Fruit fly (Drosophila melanogaster) whole organism, prepupa: Measurements from ENCODE around the gene CG17564.

Experiments
- CG10631 ChIP-seq: fragments of 200-800 bp; sonication (Bioruptor generic); optimal IDR thresholded peaks from 2 replicates; lab custom pipeline; 2016; ENCODE audit warnings: missing biosample characterization, missing genetic modification characterization
- CG10669 ChIP-seq: fragments of 200-800 bp; sonication (Bioruptor generic); optimal IDR thresholded peaks from 3 replicates; lab custom pipeline; 2018; ENCODE audit warnings: missing biosample characterization, mild to moderate bottlenecking, missing genetic modification characterization, moderate library complexity
- CG11902 ChIP-seq: fragments of 200-800 bp; sonication (Bioruptor generic); optimal IDR thresholded peaks from 3 replicates; lab custom pipeline; 2016; ENCODE audit warnings: missing biosample characterization, missing genetic modification characterization
- CG15336 ChIP-seq: fragments of 200-800 bp; sonication (Bioruptor generic); IDR thresholded peaks from 2 replicates; pipeline ENCODE4 v1.3.6; 2022; ENCODE audit warnings: missing biosample characterization, missing genetic modification characterization
- CG1621 ChIP-seq: fragments of 200-800 bp; sonication (Bioruptor generic); optimal IDR thresholded peaks from 3 replicates; lab custom pipeline; 2018; ENCODE audit warnings: missing biosample characterization, mild to moderate bottlenecking, missing genetic modification characterization
- CG16779 ChIP-seq: fragments of 200-800 bp; sonication (Bioruptor generic); optimal IDR thresholded peaks from 3 replicates; lab custom pipeline; 2017; ENCODE audit warnings: missing biosample characterization, mild to moderate bottlenecking, missing genetic modification characterization
- CG3032 ChIP-seq: fragments of 200-800 bp; optimal IDR thresholded peaks from 2 replicates; lab custom pipeline; 2019; ENCODE audit warnings: missing biosample characterization, mild to moderate bottlenecking, missing genetic modification characterization, moderate library complexity
- CG31627 ChIP-seq: fragments of 200-800 bp; sonication (Bioruptor generic); optimal IDR thresholded peaks from 3 replicates; lab custom pipeline; 2016; ENCODE audit warnings: missing biosample characterization, missing genetic modification characterization
- CG32006 ChIP-seq: fragments of 200-800 bp; sonication (Bioruptor generic); optimal IDR thresholded peaks from 3 replicates; lab custom pipeline; 2017; ENCODE audit warnings: missing biosample characterization, mild to moderate bottlenecking, missing genetic modification characterization
- CG3919 ChIP-seq: fragments of 200-800 bp; sonication (Bioruptor generic); optimal IDR thresholded peaks from 3 replicates; lab custom pipeline; 2016; ENCODE audit warnings: missing biosample characterization, missing genetic modification characterization
- CG4318 ChIP-seq: fragments of 200-800 bp; sonication (Bioruptor generic); optimal IDR thresholded peaks from 3 replicates; lab custom pipeline; 2017; ENCODE audit warnings: missing biosample characterization, mild to moderate bottlenecking, missing genetic modification characterization
- CG6163 ChIP-seq: fragments of 200-800 bp; sonication (Bioruptor generic); IDR thresholded peaks from 3 replicates; pipeline ENCODE4 v1.3.6; 2022; ENCODE audit warnings: missing biosample characterization, missing genetic modification characterization
- CG6808 ChIP-seq: fragments of 200-800 bp; sonication (Bioruptor generic); optimal IDR thresholded peaks from 3 replicates; lab custom pipeline; 2017; ENCODE audit warnings: missing biosample characterization, missing genetic modification characterization, mild to moderate bottlenecking, moderate library complexity, missing genetic modification reagents
- CG7368 ChIP-seq: fragments of 200-800 bp; sonication (Bioruptor generic); optimal IDR thresholded peaks from 3 replicates; lab custom pipeline; 2016; ENCODE audit warnings: missing biosample characterization, missing genetic modification characterization
- CG8119 ChIP-seq: fragments of 200-800 bp; sonication (Bioruptor generic); IDR thresholded peaks from 3 replicates; pipeline ENCODE4 v1.3.6; 2022; ENCODE audit warnings: missing biosample characterization, missing genetic modification characterization
- CG8632 ChIP-seq: fragments of 200-800 bp; sonication (Bioruptor generic); optimal IDR thresholded peaks from 3 replicates; lab custom pipeline; 2016; ENCODE audit warnings: missing biosample characterization, missing genetic modification characterization
- Eip78C ChIP-seq: fragments of 200-800 bp; sonication (Bioruptor generic); peaks from one replicate; lab custom pipeline; 2016; ENCODE audit warnings: missing biosample characterization, missing genetic modification characterization
- Eip93F ChIP-seq: fragments of 200-800 bp; sonication (Bioruptor generic); optimal IDR thresholded peaks from 2 replicates; lab custom pipeline; 2016; ENCODE audit warnings: missing biosample characterization, mild to moderate bottlenecking, missing genetic modification characterization
- Ets21C ChIP-seq: fragments of 200-800 bp; sonication (Bioruptor generic); optimal IDR thresholded peaks from 3 replicates; lab custom pipeline; 2016; ENCODE audit warnings: missing biosample characterization, missing genetic modification characterization
- Ets96B ChIP-seq: fragments of 200-800 bp; optimal IDR thresholded peaks from 2 replicates; lab custom pipeline; 2019; ENCODE audit warnings: missing biosample characterization, mild to moderate bottlenecking, missing genetic modification characterization, moderate library complexity
- Hr38 ChIP-seq: sonication (Bioruptor generic); optimal IDR thresholded peaks from 2 replicates; lab custom pipeline; 2016; ENCODE audit warnings: missing biosample characterization, missing genetic modification characterization
- Hr39 ChIP-seq: fragments of 200-800 bp; sonication (Bioruptor generic); optimal IDR thresholded peaks from 2 replicates; lab custom pipeline; 2016; ENCODE audit warnings: missing biosample characterization, missing genetic modification characterization
- Hr4 ChIP-seq: fragments of 200-800 bp; sonication (Bioruptor generic); optimal IDR thresholded peaks from 3 replicates; lab custom pipeline; 2016; ENCODE audit warnings: missing biosample characterization, missing genetic modification characterization
- OdsH ChIP-seq: fragments of 200-800 bp; sonication (Bioruptor generic); optimal IDR thresholded peaks from 3 replicates; lab custom pipeline; 2016; ENCODE audit warnings: missing biosample characterization, missing genetic modification characterization
- Smox ChIP-seq: fragments of 200-800 bp; sonication (Bioruptor generic); optimal IDR thresholded peaks from 3 replicates; lab custom pipeline; 2016; ENCODE audit warnings: missing biosample characterization, missing genetic modification characterization
- Sox14 ChIP-seq: fragments of 200-800 bp; sonication (Bioruptor generic); optimal IDR thresholded peaks from 3 replicates; lab custom pipeline; 2016; ENCODE audit warnings: missing biosample characterization, missing genetic modification characterization
- acj6 ChIP-seq: fragments of 200-800 bp; sonication (Bioruptor generic); optimal IDR thresholded peaks from 3 replicates; lab custom pipeline; 2016; ENCODE audit warnings: missing biosample characterization, missing genetic modification characterization
- dac ChIP-seq: fragments of 200-800 bp; sonication (Bioruptor generic); optimal IDR thresholded peaks from 2 replicates; lab custom pipeline; 2017; ENCODE audit warnings: missing biosample characterization, mild to moderate bottlenecking, missing genetic modification characterization
- dsx ChIP-seq: fragments of 200-800 bp; optimal IDR thresholded peaks from 3 replicates; lab custom pipeline; 2019; ENCODE audit warnings: missing biosample characterization, mild to moderate bottlenecking, missing genetic modification characterization, moderate library complexity; ENCODE audit not compliant: poor library complexity, severe bottlenecking
- eg ChIP-seq: fragments of 200-800 bp; sonication (Bioruptor generic); IDR thresholded peaks from 3 replicates; pipeline ENCODE4 v1.3.6; 2022; ENCODE audit warnings: missing biosample characterization, missing genetic modification characterization
- esn ChIP-seq: fragments of 200-800 bp; sonication (Bioruptor generic); optimal IDR thresholded peaks from 2 replicates; lab custom pipeline; 2016; ENCODE audit warnings: missing biosample characterization, mild to moderate bottlenecking, missing genetic modification characterization, moderate library complexity
- fd59A ChIP-seq: fragments of 200-800 bp; sonication (Bioruptor generic); optimal IDR thresholded peaks from 2 replicates; lab custom pipeline; 2017; ENCODE audit warnings: missing biosample characterization, mild to moderate bottlenecking, missing genetic modification characterization, missing genetic modification reagents
- fd85E ChIP-seq: fragments of 200-800 bp; sonication (Bioruptor generic); optimal IDR thresholded peaks from 3 replicates; lab custom pipeline; 2016; ENCODE audit warnings: missing biosample characterization, missing genetic modification characterization
- fkh ChIP-seq: fragments of 200-800 bp; sonication (Bioruptor generic); optimal IDR thresholded peaks from 3 replicates; lab custom pipeline; 2017; ENCODE audit warnings: missing biosample characterization, mild to moderate bottlenecking, missing genetic modification characterization, moderate library complexity
- pdm3 ChIP-seq: fragments of 200-800 bp; sonication (Bioruptor generic); optimal IDR thresholded peaks from 3 replicates; lab custom pipeline; 2016; ENCODE audit warnings: missing biosample characterization, missing genetic modification characterization
- salr ChIP-seq, 2 experiments: fragments of 200-800 bp; sonication (Bioruptor generic); optimal IDR thresholded peaks; 3 replicates each; lab custom pipeline; 2016 to 2018; ENCODE audit warnings: missing biosample characterization in 2 of 2, missing genetic modification characterization in 2 of 2, mild to moderate bottlenecking in 1 of 2
- spab ChIP-seq: fragments of 200-800 bp; sonication (Bioruptor generic); optimal IDR thresholded peaks from 2 replicates; lab custom pipeline; 2017; ENCODE audit warnings: missing biosample characterization, mild to moderate bottlenecking, missing genetic modification characterization, missing genetic modification reagents
- svp ChIP-seq: fragments of 200-800 bp; sonication (Bioruptor generic); peaks from one replicate; lab custom pipeline; 2016; ENCODE audit warnings: missing biosample characterization, missing genetic modification characterization
- topi ChIP-seq: fragments of 200-800 bp; sonication (Bioruptor generic); optimal IDR thresholded peaks from 3 replicates; lab custom pipeline; 2016; ENCODE audit warnings: missing biosample characterization, missing genetic modification characterization
- vri ChIP-seq: fragments of 200-800 bp; sonication (Bioruptor generic); optimal IDR thresholded peaks from 3 replicates; lab custom pipeline; 2016; ENCODE audit warnings: missing biosample characterization, mild to moderate bottlenecking, missing genetic modification characterization

The CG17564 gene

dm6 chr2L:19342018-19342417, 42.3 kb upstream of the CG17564 start (continued):
- peak; percentile 36 for TF ChIP-seq topi (GFP tag; lab: Kevin White, UChicago)
- TF ChIP-seq spab = peak; percentile 92
- no peak for TF ChIP-seq Hr38 (GFP tag; lab: Kevin White, UChicago)
- TF ChIP-seq acj6 (GFP tag; lab: Kevin White, UChicago) = peak; percentile 85
- TF ChIP-seq svp = peak; percentile 9
- TF ChIP-seq salr (GFP tag; optimal IDR thresholded peaks at IDR 0.05; lab: Kevin White, UChicago) = peak; percentile 82 to 85
- peak; percentile 87 for TF ChIP-seq CG6163
- TF ChIP-seq CG7368 (GFP tag; lab: Kevin White, UChicago) = peak; percentile 75

- TF ChIP-seq OdsH (GFP tag; lab: Kevin White, UChicago) (no peak), CG3032 (tag; lab: Kevin White, UChicago) (no peak), Eip93F (no peak), fd85E (GFP tag; lab: Kevin White, UChicago) (no peak), CG7368 (GFP tag; lab: Kevin White, UChicago) (no peak), CG16779 (tag; lab: Kevin White, UChicago) (no peak), CG6163 (no peak), dsx (peak; percentile 56), salr (GFP tag; optimal IDR thresholded peaks at IDR 0.05; lab: Kevin White, UChicago) (no peak), CG8632 (GFP tag; lab: Kevin White, UChicago) (no peak), CG31627 (GFP tag; lab: Kevin White, UChicago) (no peak), CG6808 (no peak), CG11902 (GFP tag; lab: Kevin White, UChicago) (no peak), fkh (GFP tag; lab: Kevin White, UChicago) (peak; percentile 42), dac (GFP tag; lab: Kevin White, UChicago) (no peak), vri (no peak)
Observed at dm6 chr2L:19341074-19341806, 41.5 kb upstream of the CG17564 start.

dm6 chr2L:19339023-19339422, 39.3 kb upstream of the CG17564 start:
- TF ChIP-seq CG32006 (GFP tag; lab: Kevin White, UChicago) (no peak), fd59A (no peak)

dm6 chr2L:19337971-19338732, 38.4 kb upstream of the CG17564 start:
- TF ChIP-seq Ets96B (no peak), CG31627 (GFP tag; lab: Kevin White, UChicago) (no peak), CG1621 (no peak), CG10631 (GFP tag; lab: Kevin White, UChicago) (no peak), dsx (no peak), esn (no peak), CG8119 (GFP tag; lab: Robert Waterston, UW) (no peak), eg (GFP tag; lab: Robert Waterston, UW) (no peak), CG15336 (GFP tag; lab: Robert Waterston, UW) (no peak)

- TF ChIP-seq Ets96B = peak; percentile 11
- TF ChIP-seq CG8632 (GFP tag; lab: Kevin White, UChicago) = no peak
- TF ChIP-seq Smox (GFP tag; lab: Kevin White, UChicago) = peak; percentile 4
- no peak for TF ChIP-seq Ets21C (GFP tag; lab: Kevin White, UChicago)
- peak; percentile 84 for TF ChIP-seq Eip78C (GFP tag; lab: Kevin White, UChicago)
- TF ChIP-seq CG4318 (GFP tag; lab: Kevin White, UChicago) = no peak
- no peak for TF ChIP-seq salr (GFP tag; optimal IDR thresholded peaks at IDR 0.05; lab: Kevin White, UChicago)
- TF ChIP-seq CG32006 (GFP tag; lab: Kevin White, UChicago) = peak; percentile 57
- TF ChIP-seq CG10669 = peak; percentile 24
- peak; percentile 53 for TF ChIP-seq Hr4 (GFP tag; lab: Kevin White, UChicago)
- no peak for TF ChIP-seq CG3032 (tag; lab: Kevin White, UChicago)
- TF ChIP-seq pdm3 (GFP tag; lab: Kevin White, UChicago) = peak; percentile 19
- TF ChIP-seq CG15336 (GFP tag; lab: Robert Waterston, UW) = peak; percentile 36; the same call in 1 of the 2 replicates
- TF ChIP-seq Hr39 (GFP tag; lab: Kevin White, UChicago) = peak; percentile 13
- no peak for TF ChIP-seq CG16779 (tag; lab: Kevin White, UChicago)
- TF ChIP-seq svp = peak; percentile 18
- TF ChIP-seq Sox14 (GFP tag; lab: Kevin White, UChicago) = no peak
- TF ChIP-seq CG1621 = no peak
- TF ChIP-seq fd59A = peak; percentile 3
- peak; percentile 4 for TF ChIP-seq CG3919 (GFP tag; lab: Kevin White, UChicago)
- peak; percentile 26 for TF ChIP-seq OdsH (GFP tag; lab: Kevin White, UChicago)
- no peak for TF ChIP-seq CG7368 (GFP tag; lab: Kevin White, UChicago)
- peak; percentile 42; the same call in 1 of the 3 replicates for TF ChIP-seq CG6163
Observed at dm6 chr2L:19335052-19335451, 35.3 kb upstream of the CG17564 start.
